Worm (Caenorhabditis elegans) whole organism, midembryonic: Measurements from ENCODE around the gene basl-1.

Experiments
- T22C8.4 ChIP-seq: fragments of 200-800 bp; sonication (Bioruptor generic); IDR thresholded peaks from 2 replicates; pipeline ENCODE4 v1.3.6; 2022; ENCODE audit warnings: missing genetic modification characterization, missing compliant biosample characterization
- flt-1 ChIP-seq: fragments of 200-800 bp; sonication (Bioruptor generic); IDR thresholded peaks from 2 replicates; pipeline ENCODE4 v1.3.6; 2022; ENCODE audit warnings: missing genetic modification characterization, missing compliant biosample characterization
- klf-2 ChIP-seq: fragments of 200-800 bp; sonication (Bioruptor generic); conservative IDR thresholded peaks from 2 replicates; pipeline ENCODE4 v1.3.6; 2022; ENCODE audit warnings: missing genetic modification reagents, missing genetic modification characterization, missing compliant biosample characterization
- med-1 ChIP-seq: sonication (generic microtip); optimal IDR thresholded peaks from 2 replicates; lab custom pipeline; 2017; ENCODE audit warnings: missing genetic modification characterization, mild to moderate bottlenecking, missing compliant biosample characterization, antibody characterized with exemption, missing genetic modification reagents; ENCODE audit not compliant: insufficient read depth
- ref-1 ChIP-seq: fragments of 200-800 bp; sonication (Bioruptor generic); conservative IDR thresholded peaks from 2 replicates; pipeline ENCODE4 v1.3.6; 2022; ENCODE audit warnings: missing genetic modification reagents, missing genetic modification characterization, missing compliant biosample characterization
- tab-1 ChIP-seq: fragments of 200-800 bp; sonication (Bioruptor generic); IDR thresholded peaks from 2 replicates; pipeline ENCODE4 v1.3.6; 2022; ENCODE audit warnings: missing genetic modification characterization, missing compliant biosample characterization
- ztf-23 ChIP-seq: fragments of 200-800 bp; sonication (Bioruptor generic); IDR thresholded peaks from 2 replicates; pipeline ENCODE4 v1.3.6; 2022; ENCODE audit warnings: missing genetic modification reagents, missing genetic modification characterization, missing compliant biosample characterization
- ztf-29 ChIP-seq: fragments of 200-800 bp; sonication (Bioruptor generic); IDR thresholded peaks from 2 replicates; pipeline ENCODE4 v1.3.6; 2022; ENCODE audit warnings: missing genetic modification reagents, missing genetic modification characterization, missing compliant biosample characterization

DNA sequence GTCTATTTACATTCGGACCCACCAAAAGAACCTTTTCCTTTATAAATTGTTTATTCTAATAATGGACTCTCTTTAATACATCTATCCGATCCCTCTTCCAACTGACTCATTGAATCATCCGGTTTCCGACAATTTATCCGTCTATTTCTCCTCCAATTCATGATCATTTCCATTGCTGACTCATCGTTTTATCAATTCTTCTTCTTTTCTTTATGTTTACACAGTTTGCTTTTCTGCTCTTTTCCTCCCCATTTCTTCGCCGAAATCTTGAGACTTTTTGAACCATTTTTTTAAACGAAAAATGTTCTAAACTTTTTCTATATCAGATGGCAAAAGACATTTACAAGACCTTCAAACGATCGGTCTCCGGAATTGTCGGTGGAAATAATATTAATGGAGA, 19.3 kb upstream of the basl-1 start, which contains the start of gene ced-6:
- no peak for TF ChIP-seq ztf-29 (GFP tag; lab: Robert Waterston, UW)
- no peak for TF ChIP-seq klf-2 (GFP tag; lab: Robert Waterston, UW)
- no peak for TF ChIP-seq ztf-23 (GFP tag; lab: Robert Waterston, UW)
- no peak for TF ChIP-seq flt-1 (GFP tag; lab: Robert Waterston, UW)
- TF ChIP-seq tab-1 (GFP tag; lab: Robert Waterston, UW), result no peak
- no peak for TF ChIP-seq ref-1 (GFP tag; lab: Robert Waterston, UW)
- no peak for TF ChIP-seq T22C8.4 (GFP tag; lab: Robert Waterston, UW)
- TF ChIP-seq med-1 (GFP tag; lab: Kevin White, UChicago), result no peak
